Worm (Caenorhabditis elegans): ENCODE results near the gene cey-1.
A peak's percentile ranks its signal among the peaks of the same experiment; 100 is the strongest.

cey-1 gene

ce11 chrII:11057256-11057655 is 16.2 kb upstream of the cey-1 start:
- TF ChIP-seq unc-62 (GFP tag; optimal IDR thresholded peaks at IDR 0.05) (no peak), elt-3 (tag; optimal IDR thresholded peaks at IDR 0.05) (peak; percentile 43), elt-1 (tag; optimal IDR thresholded peaks at IDR 0.05; ENCODE audit: borderline replicate concordance, insufficient read depth) (peak; percentile 77)

- TF ChIP-seq lsy-2 (tag; optimal IDR thresholded peaks at IDR 0.05) (no peak), unc-120 (tag; optimal IDR thresholded peaks at IDR 0.05; ENCODE audit: poor library complexity, severe bottlenecking) (no peak), M03D4.4 (tag; optimal IDR thresholded peaks at IDR 0.05) (no peak), mab-5 (tag; optimal IDR thresholded peaks at IDR 0.05) (no peak), ceh-83 (GFP tag; optimal IDR thresholded peaks at IDR 0.05) (no peak), lin-32 (GFP tag; optimal IDR thresholded peaks at IDR 0.05) (no peak), blmp-1 (tag; optimal IDR thresholded peaks at IDR 0.05) (no peak), nhr-2 (tag; optimal IDR thresholded peaks at IDR 0.05) (no peak), ceh-43 (GFP tag; optimal IDR thresholded peaks at IDR 0.05) (no peak), pha-4 (tag; optimal IDR thresholded peaks at IDR 0.05) (no peak), nhr-76 (tag; optimal IDR thresholded peaks at IDR 0.05) (no peak), hlh-1 (tag; optimal IDR thresholded peaks at IDR 0.05) (no peak)
These were observed 14.2 kb upstream of the cey-1 start, which contains the start of gene F45E10.2 for ce11 chrII:11055223-11055622. Gene F45E10.2, minus strand, starts transcription at chrII:11055323.

DNA sequence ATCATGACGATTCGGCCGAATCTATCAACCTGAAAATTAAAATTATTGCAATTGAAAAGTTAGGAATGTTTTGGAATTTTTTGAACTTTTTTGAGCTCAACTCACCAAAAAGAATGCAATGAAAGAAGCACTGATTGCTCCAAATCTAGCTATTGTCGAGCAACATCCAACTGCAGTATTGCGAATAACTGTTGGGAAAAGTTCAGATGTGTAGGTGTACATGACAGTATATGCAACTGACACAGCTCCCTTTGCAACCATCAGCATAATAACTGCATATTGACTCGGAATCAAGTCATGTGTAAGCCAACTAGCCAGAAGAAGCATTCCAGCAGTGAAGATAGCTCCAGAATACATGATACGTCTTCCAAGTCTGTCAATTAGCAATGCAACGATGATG is 11.5 kb upstream of the cey-1 start:
- no peak for TF ChIP-seq ceh-83 (GFP tag; optimal IDR thresholded peaks at IDR 0.05)
- no peak for TF ChIP-seq flh-1 (GFP tag; optimal IDR thresholded peaks at IDR 0.05)
- no peak for TF ChIP-seq lsy-2 (tag; optimal IDR thresholded peaks at IDR 0.05)
- no peak for TF ChIP-seq mab-5 (tag; optimal IDR thresholded peaks at IDR 0.05)

DNA sequence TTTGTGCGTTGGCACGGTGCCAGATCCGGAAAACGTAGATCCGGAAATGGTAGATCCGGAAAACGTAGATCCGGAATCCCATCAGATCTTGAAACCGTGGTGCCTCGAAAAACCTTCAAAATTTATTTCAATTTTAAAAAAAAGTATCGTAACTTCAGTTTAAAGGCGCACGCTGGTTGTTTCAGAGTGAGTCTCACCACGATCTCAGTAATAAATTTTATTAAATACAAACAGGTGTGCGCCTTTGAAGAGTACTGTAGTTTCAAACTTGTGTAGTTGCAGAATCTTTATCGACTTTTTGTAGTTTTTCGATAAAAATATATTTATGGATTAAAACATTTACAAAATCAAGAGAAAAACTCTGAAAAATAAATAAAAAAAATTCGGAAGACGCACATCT is 9.7 kb upstream of the cey-1 start:
- no peak for TF ChIP-seq cnd-1 (tag; optimal IDR thresholded peaks at IDR 0.05)

- TF ChIP-seq ces-1 (GFP tag; optimal IDR thresholded peaks at IDR 0.05) (peak; percentile 71), lsy-2 (tag; optimal IDR thresholded peaks at IDR 0.05) (peak; percentile 49), nhr-28 (tag; optimal IDR thresholded peaks at IDR 0.05) (no peak)
These were observed 8.9 kb upstream of the cey-1 start, which contains the start of the genes sdhd-1 and ilkp-1 for ce11 chrII:11049876-11050275. Gene sdhd-1, minus strand, starts transcription at chrII:11049913. Gene ilkp-1, plus strand, starts transcription at chrII:11050255.

ce11 chrII:11048930-11049329 is 7.9 kb upstream of the cey-1 start, which contains the start of gene F33A8.4:
Gene F33A8.4, minus strand, starts transcription at chrII:11049030.
- TF ChIP-seq blmp-1 (tag; optimal IDR thresholded peaks at IDR 0.05) = no peak
- no peak for TF ChIP-seq ces-1 (GFP tag; optimal IDR thresholded peaks at IDR 0.05)
- TF ChIP-seq nhr-2 (tag; optimal IDR thresholded peaks at IDR 0.05) = no peak
- no peak for TF ChIP-seq ceh-39 (tag; optimal IDR thresholded peaks at IDR 0.05)
- TF ChIP-seq sptf-1 (tag; optimal IDR thresholded peaks at IDR 0.05) = no peak
- no peak for TF ChIP-seq ztf-11 (tag; optimal IDR thresholded peaks at IDR 0.05)
- TF ChIP-seq ceh-43 (GFP tag; optimal IDR thresholded peaks at IDR 0.05) = no peak
- no peak for TF ChIP-seq tbx-8 (GFP tag; optimal IDR thresholded peaks at IDR 0.05)
- no peak for TF ChIP-seq M03D4.4 (tag; optimal IDR thresholded peaks at IDR 0.05)
- TF ChIP-seq ham-2 (GFP tag; optimal IDR thresholded peaks at IDR 0.05) = no peak
- TF ChIP-seq flh-1 (GFP tag; optimal IDR thresholded peaks at IDR 0.05) = no peak
- TF ChIP-seq sem-2 (GFP tag; optimal IDR thresholded peaks at IDR 0.05) = no peak
- TF ChIP-seq pha-4 (tag; optimal IDR thresholded peaks at IDR 0.05) = no peak
- no peak for TF ChIP-seq nhr-28 (tag; optimal IDR thresholded peaks at IDR 0.05)
- no peak for TF ChIP-seq mls-2 (tag; optimal IDR thresholded peaks at IDR 0.05)
- TF ChIP-seq nhr-12 (tag; optimal IDR thresholded peaks at IDR 0.05) = no peak
- TF ChIP-seq lsy-2 (tag; optimal IDR thresholded peaks at IDR 0.05) = no peak
- TF ChIP-seq hlh-1 (tag; optimal IDR thresholded peaks at IDR 0.05) = no peak
- TF ChIP-seq elt-1 (tag; optimal IDR thresholded peaks at IDR 0.05; ENCODE audit: borderline replicate concordance, insufficient read depth) = no peak

DNA sequence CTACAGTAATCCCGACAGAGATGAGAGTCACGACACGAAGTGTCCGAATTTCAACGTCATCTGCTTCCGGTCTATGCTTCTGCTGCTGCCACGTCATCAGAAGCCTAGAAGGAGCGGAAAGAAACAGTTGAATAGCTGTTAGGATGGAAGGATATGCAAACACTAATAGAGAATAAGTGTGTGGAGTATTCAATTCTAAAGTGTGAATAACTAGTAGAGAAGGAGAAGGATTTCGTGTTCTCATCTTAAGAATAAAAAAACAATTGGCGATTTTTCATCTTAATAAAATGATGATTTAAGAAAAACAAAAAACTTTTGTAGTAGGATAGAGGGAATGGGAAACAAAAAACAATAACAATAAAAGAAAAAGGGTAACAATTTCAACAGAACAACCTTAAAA is 4.9 kb upstream of the cey-1 start, which contains the start of gene col-83:
Gene col-83 (minus strand): TSS at position 101 of the 400 bp plus-strand sequence.
- TF ChIP-seq sem-2 (GFP tag; optimal IDR thresholded peaks at IDR 0.05) (no peak), nhr-237 (tag; optimal IDR thresholded peaks at IDR 0.05) (no peak), tbx-8 (GFP tag; optimal IDR thresholded peaks at IDR 0.05) (no peak), elt-3 (tag; optimal IDR thresholded peaks at IDR 0.05) (no peak), zip-8 (tag; optimal IDR thresholded peaks at IDR 0.05) (no peak), lin-13 (tag; optimal IDR thresholded peaks at IDR 0.05) (no peak), mls-2 (tag; optimal IDR thresholded peaks at IDR 0.05) (no peak), lsy-2 (tag; optimal IDR thresholded peaks at IDR 0.05) (no peak), unc-62 (GFP tag; optimal IDR thresholded peaks at IDR 0.05) (no peak), ceh-39 (tag; optimal IDR thresholded peaks at IDR 0.05) (no peak), flh-1 (GFP tag; optimal IDR thresholded peaks at IDR 0.05) (no peak), hlh-1 (tag; optimal IDR thresholded peaks at IDR 0.05) (no peak), ztf-11 (tag; optimal IDR thresholded peaks at IDR 0.05) (no peak), elt-1 (tag; optimal IDR thresholded peaks at IDR 0.05; ENCODE audit: borderline replicate concordance, insufficient read depth) (no peak), nhr-28 (tag; optimal IDR thresholded peaks at IDR 0.05) (no peak), bed-3 (GFP tag; optimal IDR thresholded peaks at IDR 0.05) (no peak), cnd-1 (tag; optimal IDR thresholded peaks at IDR 0.05) (no peak), unc-120 (tag; optimal IDR thresholded peaks at IDR 0.05; ENCODE audit: poor library complexity, severe bottlenecking) (no peak), nhr-12 (tag; optimal IDR thresholded peaks at IDR 0.05) (no peak)
